Fruit fly (Drosophila melanogaster): ENCODE results near the gene Mfe2.

The Mfe2 gene

DNA sequence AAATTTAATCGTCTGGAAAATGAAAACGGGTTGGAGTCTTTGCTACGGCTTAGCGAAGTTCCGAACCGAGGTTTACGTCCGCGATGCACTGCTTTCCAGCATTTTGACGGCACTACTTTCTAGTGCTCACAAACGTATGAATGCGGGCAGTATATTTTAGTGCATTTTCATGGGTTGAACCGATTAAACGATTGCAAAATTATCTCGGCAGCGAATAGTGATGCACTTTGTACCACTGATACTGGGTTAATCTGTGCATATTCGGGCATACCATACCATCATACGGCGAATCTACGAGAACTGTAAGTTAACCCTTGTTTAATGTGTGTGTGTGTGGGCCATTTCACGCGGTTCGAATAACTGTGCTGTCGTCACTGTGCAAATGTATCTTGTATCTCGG is at the start of gene Mfe2 (continued):
- no peak for TF ChIP-seq achi (GFP tag; optimal IDR thresholded peaks at IDR 0.05)
- peak; percentile 6 for TF ChIP-seq Met (GFP tag; optimal IDR thresholded peaks at IDR 0.05)
- TF ChIP-seq CG31627 (GFP tag; optimal IDR thresholded peaks at IDR 0.05), result peak; percentile 47
- peak; percentile 70 for TF ChIP-seq Eip78C (GFP tag)
- no peak for TF ChIP-seq OdsH (GFP tag; optimal IDR thresholded peaks at IDR 0.05)
- TF ChIP-seq Gug (GFP tag; IDR thresholded peaks at IDR 0.05), result no peak
- TF ChIP-seq Hr38 (GFP tag; optimal IDR thresholded peaks at IDR 0.05), result no peak
- no peak for TF ChIP-seq CG8632 (GFP tag; optimal IDR thresholded peaks at IDR 0.05)

dm6 chrX:16231292-16231691 is 39.5 kb upstream of the Mfe2 start:
- TF ChIP-seq Eip78C (GFP tag) (no peak), fkh (GFP tag; optimal IDR thresholded peaks at IDR 0.05) (no peak), acj6 (GFP tag; optimal IDR thresholded peaks at IDR 0.05) (no peak), Sox15 (GFP tag; optimal IDR thresholded peaks at IDR 0.05) (no peak), CG6808 (GFP tag; optimal IDR thresholded peaks at IDR 0.05) (no peak), CG15336 (GFP tag; IDR thresholded peaks at IDR 0.05) (no peak), CG8119 (GFP tag; IDR thresholded peaks at IDR 0.05) (no peak), eg (GFP tag; IDR thresholded peaks at IDR 0.05) (no peak), Lpt (GFP tag; optimal IDR thresholded peaks at IDR 0.05) (no peak), ss (GFP tag; optimal IDR thresholded peaks at IDR 0.05) (no peak), CG10631 (GFP tag; optimal IDR thresholded peaks at IDR 0.05) (no peak), Smox (GFP tag; optimal IDR thresholded peaks at IDR 0.05) (no peak), esn (GFP tag; optimal IDR thresholded peaks at IDR 0.05) (no peak), topi (GFP tag; optimal IDR thresholded peaks at IDR 0.05) (no peak), CG3032 (tag; optimal IDR thresholded peaks at IDR 0.05) (no peak), net (GFP tag; optimal IDR thresholded peaks at IDR 0.05) (no peak), salr (GFP tag; optimal IDR thresholded peaks at IDR 0.05) (no peak), CG7368 (GFP tag; optimal IDR thresholded peaks at IDR 0.05) (no peak)

dm6 chrX:16241831-16242451 is 28.8 kb upstream of the Mfe2 start:
- TF ChIP-seq CG34406 (GFP tag; optimal IDR thresholded peaks at IDR 0.05) (no peak), net (GFP tag; optimal IDR thresholded peaks at IDR 0.05) (no peak)

DNA sequence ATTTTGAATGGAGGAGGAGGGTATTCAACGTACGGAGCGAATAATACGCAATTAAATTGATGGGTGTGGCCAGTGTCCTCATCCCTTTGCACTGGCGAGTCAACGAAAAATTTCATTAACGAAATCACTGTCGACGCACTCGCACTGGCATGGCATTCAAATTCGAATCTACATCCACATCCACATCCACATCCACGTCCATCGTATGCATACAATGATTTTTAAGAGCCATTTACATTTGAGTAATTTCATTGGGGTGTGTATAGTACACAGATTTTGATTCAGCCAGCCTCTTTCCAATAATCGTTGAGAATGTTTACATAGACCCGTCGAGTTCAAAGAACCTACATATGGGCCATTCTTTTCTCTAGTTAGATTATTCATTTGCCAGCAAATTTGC is 26.8 kb upstream of the Mfe2 start:
- no peak for TF ChIP-seq vri (GFP tag; optimal IDR thresholded peaks at IDR 0.05)
- no peak for TF ChIP-seq ss (GFP tag; optimal IDR thresholded peaks at IDR 0.05)
- no peak for TF ChIP-seq cyc (GFP tag; optimal IDR thresholded peaks at IDR 0.05)
- TF ChIP-seq CG9139 (GFP tag; optimal IDR thresholded peaks at IDR 0.05), result no peak
- no peak for TF ChIP-seq Ets21C (GFP tag; optimal IDR thresholded peaks at IDR 0.05)
- TF ChIP-seq Gug (GFP tag; IDR thresholded peaks at IDR 0.05), result no peak
- TF ChIP-seq svp (GFP tag), result no peak
- TF ChIP-seq fkh (GFP tag; optimal IDR thresholded peaks at IDR 0.05), result no peak
- TF ChIP-seq CG3919 (GFP tag; optimal IDR thresholded peaks at IDR 0.05), result no peak
- TF ChIP-seq eg (GFP tag; IDR thresholded peaks at IDR 0.05), result no peak
- TF ChIP-seq CG6854 (GFP tag; optimal IDR thresholded peaks at IDR 0.05), result no peak
- TF ChIP-seq dac (GFP tag; optimal IDR thresholded peaks at IDR 0.05), result no peak
- TF ChIP-seq esn (GFP tag; optimal IDR thresholded peaks at IDR 0.05), result no peak
- TF ChIP-seq CG8319 (GFP tag; optimal IDR thresholded peaks at IDR 0.05), result no peak
- TF ChIP-seq Sox102F (GFP tag; optimal IDR thresholded peaks at IDR 0.05), result no peak
- TF ChIP-seq Sox14 (GFP tag; optimal IDR thresholded peaks at IDR 0.05), result no peak
- TF ChIP-seq CG11902 (GFP tag; optimal IDR thresholded peaks at IDR 0.05), result no peak
- TF ChIP-seq spab (GFP tag; optimal IDR thresholded peaks at IDR 0.05), result no peak
